Worm (Caenorhabditis elegans) whole organism, L2 larva: ENCODE measurements around the gene Y57G11B.5.

Experiments
- R02D3.7 ChIP-seq: fragments of 150-350 bp; optimal IDR thresholded peaks from 2 replicates; lab custom pipeline; 2014; ENCODE audit warnings: missing biosample characterization, missing genetic modification characterization
- crh-2 ChIP-seq: sonication (generic microtip); optimal IDR thresholded peaks from 2 replicates; lab custom pipeline; 2017; ENCODE audit warnings: missing biosample characterization, missing genetic modification characterization
- elt-1 ChIP-seq: fragments of 150-350 bp; optimal IDR thresholded peaks from 2 replicates; lab custom pipeline; 2014; ENCODE audit warnings: missing biosample characterization, missing genetic modification characterization
- lsy-2 ChIP-seq, 2 experiments: fragments of 150-350 bp in 1 of 2; sonication (generic microtip) in 1 of 2; optimal IDR thresholded peaks; 2 replicates each; lab custom pipeline; 2014 to 2017; ENCODE audit warnings: missing biosample characterization in 2 of 2, missing genetic modification characterization in 2 of 2
- mab-5 ChIP-seq: fragments of 150-350 bp; optimal IDR thresholded peaks from 2 replicates; lab custom pipeline; 2014; ENCODE audit warnings: missing biosample characterization, missing genetic modification characterization
- skn-1 ChIP-seq: sonication (generic microtip); optimal IDR thresholded peaks from 2 replicates; lab custom pipeline; 2017; ENCODE audit warnings: missing biosample characterization, missing genetic modification characterization
- unc-62 ChIP-seq: fragments of 150-350 bp; optimal IDR thresholded peaks from 2 replicates; lab custom pipeline; 2014; ENCODE audit warnings: missing biosample characterization, missing genetic modification reagents, missing genetic modification characterization
- ztf-4 ChIP-seq: fragments of 150-350 bp; optimal IDR thresholded peaks from 2 replicates; lab custom pipeline; 2014; ENCODE audit warnings: missing biosample characterization, missing genetic modification characterization

- TF ChIP-seq unc-62 (GFP tag; lab: Kevin White, UChicago) (no peak), lsy-2 (tag; optimal IDR thresholded peaks at IDR 0.05; lab: Kevin White, UChicago) (no peak), skn-1 (tag; lab: Kevin White, UChicago) (no peak), crh-2 (tag; lab: Kevin White, UChicago) (no peak), ztf-4 (tag; lab: Kevin White, UChicago) (no peak), mab-5 (no peak), elt-1 (no peak), R02D3.7 (no peak)
These were observed 32.1 kb upstream of the Y57G11B.5 start, which contains the start of gene pals-29 for ce11 chrIV:14542517-14542916.
